Worm (Caenorhabditis elegans) whole organism, L2 larva: ENCODE results near the gene egl-19.

ENCODE experiments used
- lin-11 ChIP-seq: fragments of 150-350 bp; sonication (generic microtip); optimal IDR thresholded peaks from 2 replicates; lab custom pipeline; 2014; ENCODE audit warnings: missing biosample characterization, missing genetic modification characterization, inconsistent platforms, mixed read lengths
- lin-39 ChIP-seq: fragments of 150-350 bp; optimal IDR thresholded peaks from 2 replicates; lab custom pipeline; 2014; ENCODE audit warnings: missing biosample characterization, missing genetic modification reagents, missing genetic modification characterization
- lsy-2 ChIP-seq, 2 experiments: fragments of 150-350 bp in 1 of 2; sonication (generic microtip) in 1 of 2; optimal IDR thresholded peaks; 2 replicates each; lab custom pipeline; 2014 to 2017; ENCODE audit warnings: missing biosample characterization in 2 of 2, missing genetic modification characterization in 2 of 2
- nhr-10 ChIP-seq: sonication (generic microtip); optimal IDR thresholded peaks from 2 replicates; lab custom pipeline; 2017; ENCODE audit warnings: missing biosample characterization, missing genetic modification characterization
- nhr-12 ChIP-seq: fragments of 150-350 bp; optimal IDR thresholded peaks from 2 replicates; lab custom pipeline; 2014; ENCODE audit warnings: missing biosample characterization, missing genetic modification characterization
- sem-4 ChIP-seq: fragments of 150-350 bp; optimal IDR thresholded peaks from 2 replicates; lab custom pipeline; 2014; ENCODE audit warnings: missing biosample characterization, missing genetic modification reagents, missing genetic modification characterization
- unc-62 ChIP-seq: fragments of 150-350 bp; optimal IDR thresholded peaks from 2 replicates; lab custom pipeline; 2014; ENCODE audit warnings: missing biosample characterization, missing genetic modification reagents, missing genetic modification characterization

ce11 chrIV:7393700-7394099 is 11.7 kb upstream of the egl-19 start, which contains the start of gene pitr-1:
- TF ChIP-seq lin-11 (tag; lab: Kevin White, UChicago) (no peak), sem-4 (tag; lab: Kevin White, UChicago) (no peak), lin-39 (tag; lab: Kevin White, UChicago) (no peak), nhr-12 (tag; lab: Kevin White, UChicago) (no peak), nhr-10 (tag; lab: Kevin White, UChicago) (no peak), lsy-2 (tag; optimal IDR thresholded peaks at IDR 0.05; lab: Kevin White, UChicago) (peak in 1 of 2 experiments; percentile 6), unc-62 (GFP tag; lab: Kevin White, UChicago) (no peak)
